Fruit fly (Drosophila melanogaster) whole organism, embryonic: ENCODE data around the gene CG6126.

Experiments used
- Ada2b ChIP-seq: fragments of 200-800 bp; sonication (Bioruptor generic); IDR thresholded peaks from 2 replicates; pipeline ENCODE4 v1.3.6; 2022; ENCODE audit warnings: missing biosample characterization, missing genetic modification characterization
- Atf3 ChIP-seq: fragments of 200-800 bp; sonication (Bioruptor generic); optimal IDR thresholded peaks from 3 replicates; lab custom pipeline; 2016; ENCODE audit warnings: missing biosample characterization, missing genetic modification characterization
- B-H1 ChIP-seq: fragments of 200-800 bp; sonication (Bioruptor generic); IDR thresholded peaks from 3 replicates; pipeline ENCODE4 v1.3.6; 2022; ENCODE audit warnings: missing biosample characterization, missing genetic modification characterization
- Blimp-1 ChIP-seq: fragments of 200-800 bp; sonication (Bioruptor generic); optimal IDR thresholded peaks from 3 replicates; lab custom pipeline; 2018; ENCODE audit warnings: missing biosample characterization, missing genetic modification characterization, mild to moderate bottlenecking, moderate library complexity, missing genetic modification reagents
- CG12071 ChIP-seq: fragments of 200-800 bp; sonication (Bioruptor generic); optimal IDR thresholded peaks from 3 replicates; lab custom pipeline; 2018; ENCODE audit warnings: missing biosample characterization, mild to moderate bottlenecking, missing genetic modification characterization
- CG12744 ChIP-seq: fragments of 200-800 bp; sonication (Bioruptor generic); optimal IDR thresholded peaks from 2 replicates; lab custom pipeline; 2016; ENCODE audit warnings: missing biosample characterization, missing genetic modification characterization
- CG14014 ChIP-seq: fragments of 200-800 bp; sonication (Bioruptor generic); IDR thresholded peaks from 2 replicates; pipeline ENCODE4 v1.3.6; 2022; ENCODE audit warnings: missing biosample characterization, missing genetic modification characterization
- CG15269 ChIP-seq: fragments of 200-800 bp; sonication (Bioruptor generic); optimal IDR thresholded peaks from 2 replicates; lab custom pipeline; 2018; ENCODE audit warnings: missing biosample characterization, mild to moderate bottlenecking, missing genetic modification characterization, moderate library complexity
- CG1792 ChIP-seq: fragments of 200-800 bp; sonication (Bioruptor generic); optimal IDR thresholded peaks from 2 replicates; lab custom pipeline; 2016; ENCODE audit warnings: missing biosample characterization, missing genetic modification characterization
- CG2889 ChIP-seq: fragments of 200-800 bp; sonication (Bioruptor generic); IDR thresholded peaks from 3 replicates; pipeline ENCODE4 v1.3.6; 2022; ENCODE audit warnings: missing biosample characterization, missing genetic modification characterization
- CG3407 ChIP-seq: fragments of 200-800 bp; sonication (Bioruptor generic); optimal IDR thresholded peaks from 2 replicates; lab custom pipeline; 2018; ENCODE audit warnings: missing biosample characterization, mild to moderate bottlenecking, missing genetic modification characterization
- CG34422 ChIP-seq: fragments of 200-800 bp; sonication (Bioruptor generic); IDR thresholded peaks from 3 replicates; pipeline ENCODE4 v1.3.6; 2022; ENCODE audit warnings: missing biosample characterization, missing genetic modification characterization
- CG3847 ChIP-seq: fragments of 200-800 bp; sonication (Bioruptor generic); IDR thresholded peaks from 2 replicates; pipeline ENCODE4 v1.3.6; 2022; ENCODE audit warnings: missing biosample characterization, missing genetic modification characterization
- CG3995 ChIP-seq: fragments of 200-800 bp; sonication (Bioruptor generic); optimal IDR thresholded peaks from 3 replicates; lab custom pipeline; 2016; ENCODE audit warnings: missing biosample characterization, missing genetic modification characterization
- CG4360 ChIP-seq: fragments of 200-800 bp; sonication (Bioruptor generic); IDR thresholded peaks from 2 replicates; pipeline ENCODE4 v1.3.6; 2022; ENCODE audit warnings: missing biosample characterization, missing genetic modification characterization
- CG5180 ChIP-seq: fragments of 200-800 bp; sonication (Bioruptor generic); optimal IDR thresholded peaks from 3 replicates; lab custom pipeline; 2017; ENCODE audit warnings: missing biosample characterization, missing genetic modification characterization, mild to moderate bottlenecking, moderate library complexity, missing genetic modification reagents
- CG6791 ChIP-seq: fragments of 200-800 bp; sonication (Bioruptor generic); IDR thresholded peaks from 3 replicates; pipeline ENCODE4 v1.3.6; 2022; ENCODE audit warnings: missing biosample characterization, missing genetic modification characterization; ENCODE audit not compliant: partially characterized antibody
- CG7556 ChIP-seq: fragments of 200-800 bp; sonication (Bioruptor generic); optimal IDR thresholded peaks from 2 replicates; lab custom pipeline; 2017; ENCODE audit warnings: missing biosample characterization, mild to moderate bottlenecking, missing genetic modification characterization
- CG8290 ChIP-seq, 3 experiments: fragments of 200-800 bp; sonication (Bioruptor generic); optimal IDR thresholded peaks; 2 replicates each; lab custom pipeline; 2016 to 2019; ENCODE audit warnings: missing biosample characterization in 3 of 3, missing genetic modification characterization in 3 of 3, mild to moderate bottlenecking in 2 of 3, moderate library complexity in 1 of 3
- CG8478 ChIP-seq: fragments of >200 bp; optimal IDR thresholded peaks from 2 replicates; lab custom pipeline; 2018
- Dek ChIP-seq: fragments of 200-800 bp; sonication (Bioruptor generic); optimal IDR thresholded peaks from 3 replicates; lab custom pipeline; 2019; ENCODE audit warnings: missing biosample characterization, mild to moderate bottlenecking, missing genetic modification characterization, moderate library complexity
- Lhr ChIP-seq: fragments of 200-800 bp; sonication (Bioruptor generic); optimal IDR thresholded peaks from 3 replicates; lab custom pipeline; 2017; ENCODE audit warnings: mild to moderate bottlenecking, missing biosample characterization, missing genetic modification reagents, missing genetic modification characterization
- Mad ChIP-seq: fragments of 200-800 bp; sonication (Bioruptor generic); optimal IDR thresholded peaks from 2 replicates; lab custom pipeline; 2016; ENCODE audit warnings: missing biosample characterization, missing genetic modification characterization
- Neu2 ChIP-seq: fragments of 200-800 bp; sonication (Bioruptor generic); optimal IDR thresholded peaks from 3 replicates; lab custom pipeline; 2016; ENCODE audit warnings: missing biosample characterization, missing genetic modification characterization, borderline replicate concordance
- Opbp ChIP-seq: fragments of 200-800 bp; sonication (Bioruptor generic); IDR thresholded peaks from 3 replicates; pipeline ENCODE4 v1.3.6; 2022; ENCODE audit warnings: missing biosample characterization, missing genetic modification characterization; ENCODE audit not compliant: partially characterized antibody
- Optix ChIP-seq: fragments of 200-800 bp; sonication (Bioruptor generic); IDR thresholded peaks from 3 replicates; pipeline ENCODE4 v1.3.6; 2022; ENCODE audit warnings: missing biosample characterization, missing genetic modification characterization
- Pdp1 ChIP-seq, 2 experiments: fragments of 200-800 bp; sonication (Bioruptor generic); optimal IDR thresholded peaks; 3 replicates each; lab custom pipeline; 2016; ENCODE audit warnings: missing biosample characterization in 2 of 2, missing genetic modification characterization in 2 of 2, mild to moderate bottlenecking in 1 of 2, moderate library complexity in 1 of 2
- Scr ChIP-seq: fragments of 200-800 bp; sonication (Bioruptor generic); IDR thresholded peaks from 2 replicates; pipeline ENCODE4 v1.3.6; 2022; ENCODE audit warnings: missing biosample characterization, missing genetic modification characterization; ENCODE audit not compliant: partially characterized antibody
- Side ChIP-seq: fragments of 200-800 bp; sonication (Bioruptor generic); optimal IDR thresholded peaks from 2 replicates; lab custom pipeline; 2016; ENCODE audit warnings: missing biosample characterization, missing genetic modification characterization
- Usf ChIP-seq: fragments of 200-800 bp; sonication (Bioruptor generic); optimal IDR thresholded peaks from 2 replicates; lab custom pipeline; 2017; ENCODE audit warnings: missing genotype, missing biosample characterization, missing genetic modification characterization
- cad ChIP-seq: fragments of >200 bp; optimal IDR thresholded peaks from 2 replicates; lab custom pipeline; 2017; ENCODE audit warnings: missing biosample characterization, missing genetic modification characterization
- cato ChIP-seq: fragments of 200-800 bp; sonication (Bioruptor generic); optimal IDR thresholded peaks from 2 replicates; lab custom pipeline; 2016; ENCODE audit warnings: missing biosample characterization, missing genetic modification characterization, borderline replicate concordance
- chm ChIP-seq: fragments of 200-800 bp; sonication (Bioruptor generic); IDR thresholded peaks from 2 replicates; pipeline ENCODE4 v1.3.6; 2022; ENCODE audit warnings: missing biosample characterization, missing genetic modification characterization
- cwo ChIP-seq: fragments of 200-800 bp; sonication (Bioruptor generic); optimal IDR thresholded peaks from 3 replicates; lab custom pipeline; 2017; ENCODE audit warnings: missing biosample characterization, missing genetic modification characterization, mild to moderate bottlenecking, moderate library complexity, missing genetic modification reagents
- disco-r ChIP-seq: fragments of 200-800 bp; sonication (Bioruptor generic); optimal IDR thresholded peaks from 2 replicates; lab custom pipeline; 2016; ENCODE audit warnings: missing biosample characterization, missing genetic modification characterization
- ems ChIP-seq: fragments of 200-800 bp; sonication (Bioruptor generic); optimal IDR thresholded peaks from 3 replicates; lab custom pipeline; 2016; ENCODE audit warnings: missing biosample characterization, missing genetic modification characterization
- ftz-f1 ChIP-seq: fragments of 200-800 bp; sonication (Bioruptor generic); optimal IDR thresholded peaks from 2 replicates; lab custom pipeline; 2016; ENCODE audit warnings: missing biosample characterization, missing genetic modification characterization
- fu2 ChIP-seq: fragments of 200-800 bp; sonication (Bioruptor generic); optimal IDR thresholded peaks from 2 replicates; lab custom pipeline; 2016; ENCODE audit warnings: missing biosample characterization, missing genetic modification characterization
- ken ChIP-seq: fragments of 200-800 bp; sonication (Bioruptor generic); IDR thresholded peaks from 3 replicates; pipeline ENCODE4 v1.3.6; 2022; ENCODE audit warnings: missing biosample characterization, missing genetic modification characterization
- psq ChIP-seq: fragments of 200-800 bp; sonication (Bioruptor generic); optimal IDR thresholded peaks from 2 replicates; lab custom pipeline; 2017; ENCODE audit warnings: missing biosample characterization, missing genetic modification characterization
- sd ChIP-seq: fragments of 200-800 bp; sonication (Bioruptor generic); optimal IDR thresholded peaks from 3 replicates; lab custom pipeline; 2018; ENCODE audit warnings: missing biosample characterization, mild to moderate bottlenecking, missing genetic modification characterization, moderate library complexity
- slbo ChIP-seq: fragments of 200-800 bp; sonication (Bioruptor generic); IDR thresholded peaks from 2 replicates; pipeline ENCODE4 v1.3.6; 2022; ENCODE audit warnings: missing biosample characterization, missing genetic modification characterization
- sna ChIP-seq: fragments of 200-800 bp; sonication (Bioruptor generic); IDR thresholded peaks from 2 replicates; pipeline ENCODE4 v1.3.6; 2022; ENCODE audit warnings: missing biosample characterization, missing genetic modification characterization; ENCODE audit not compliant: partially characterized antibody
- sr ChIP-seq: fragments of 200-800 bp; sonication (Bioruptor generic); IDR thresholded peaks from 3 replicates; pipeline ENCODE4 v1.3.6; 2022; ENCODE audit warnings: missing biosample characterization, missing genetic modification characterization
- stc ChIP-seq: fragments of 200-800 bp; sonication (Bioruptor generic); IDR thresholded peaks from 2 replicates; pipeline ENCODE4 v1.3.6; 2022; ENCODE audit warnings: missing biosample characterization, missing genetic modification characterization
- tna ChIP-seq: fragments of 200-800 bp; sonication (Bioruptor generic); IDR thresholded peaks from 2 replicates; pipeline ENCODE4 v1.3.6; 2022; ENCODE audit warnings: missing biosample characterization, missing genetic modification characterization; ENCODE audit not compliant: partially characterized antibody
- wdn ChIP-seq: fragments of 200-800 bp; sonication (Bioruptor generic); IDR thresholded peaks from 2 replicates; pipeline ENCODE4 v1.3.6; 2022; ENCODE audit warnings: missing biosample characterization, missing genetic modification characterization
- wor ChIP-seq: fragments of 200-800 bp; sonication (Bioruptor generic); IDR thresholded peaks from 2 replicates; pipeline ENCODE4 v1.3.6; 2022; ENCODE audit warnings: missing biosample characterization, missing genetic modification characterization
- yki ChIP-seq: fragments of >200 bp; optimal IDR thresholded peaks from 3 replicates; lab custom pipeline; 2018

The CG6126 gene

DNA sequence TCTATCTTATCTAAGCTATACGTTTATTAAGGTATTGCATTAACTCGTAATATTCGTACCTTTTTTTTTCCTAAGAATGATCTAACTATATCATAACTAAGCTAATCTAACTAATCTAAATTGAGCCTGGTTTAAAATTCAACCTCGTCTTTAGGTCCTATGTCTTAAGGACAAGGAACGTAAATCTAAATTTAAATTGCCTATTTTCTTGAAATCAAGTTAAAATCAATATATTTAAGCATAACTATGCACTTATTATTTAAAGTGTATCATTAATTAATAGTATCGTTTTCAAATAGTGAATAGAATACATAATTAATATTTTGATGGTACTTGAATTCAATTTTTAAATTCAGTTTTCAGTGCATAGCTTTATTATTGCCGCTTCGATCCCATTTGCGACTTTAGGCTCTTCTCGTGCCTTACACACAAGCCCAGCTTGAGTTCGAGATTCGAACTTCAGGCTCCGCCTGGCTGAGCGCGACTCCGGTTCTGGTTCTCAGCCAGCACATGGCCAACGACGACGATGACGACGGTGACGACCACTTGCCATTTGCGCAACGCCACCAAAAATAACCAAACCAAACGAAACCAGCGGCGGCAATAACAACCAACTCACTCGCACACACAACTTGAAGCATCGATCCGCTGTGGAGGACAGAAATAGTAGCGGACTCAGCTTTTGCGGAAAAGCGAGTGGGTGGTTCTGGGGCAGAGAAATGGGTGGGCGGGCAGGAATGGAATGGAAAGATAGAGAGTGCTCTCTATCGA lies 8.1 kb upstream of the CG6126 start (continued):
- TF ChIP-seq CG12744 (GFP tag; lab: Kevin White, UChicago) (no peak), B-H1 (GFP tag; lab: Robert Waterston, UW) (no peak), CG8478 (lab: Kevin White, UChicago) (no peak), Opbp (GFP tag; lab: Robert Waterston, UW) (no peak), stc (GFP tag; lab: Robert Waterston, UW) (peak; percentile 38), cwo (no peak), Ada2b (no peak), CG3407 (GFP tag; lab: Kevin White, UChicago) (no peak), CG8290 (GFP tag; optimal IDR thresholded peaks at IDR 0.05; lab: Kevin White, UChicago) (no peak), CG8290 (tag; optimal IDR thresholded peaks at IDR 0.05; lab: Kevin White, UChicago) (peak in 1 of 2 experiments; percentile 70), CG4360 (0 out of 2 replicates have a peak, but pooled peaks have one; percentile 16), sr (peak; percentile 39; the same call in 1 of the 3 replicates), sna (GFP tag; lab: Robert Waterston, UW) (no peak), CG3995 (GFP tag; lab: Kevin White, UChicago) (no peak), slbo (peak; percentile 33; the same call in 1 of the 2 replicates), fu2 (GFP tag; lab: Kevin White, UChicago) (no peak), disco-r (GFP tag; lab: Kevin White, UChicago) (no peak), Pdp1 (GFP tag; optimal IDR thresholded peaks at IDR 0.05; lab: Kevin White, UChicago) (peak in 1 of 2 experiments; percentile 18), chm (GFP tag; lab: Robert Waterston, UW) (0 out of 2 replicates have a peak, but pooled peaks have one; percentile 14), Blimp-1 (GFP tag; lab: Kevin White, UChicago) (no peak), CG12071 (peak; percentile 39), CG14014 (GFP tag; lab: Robert Waterston, UW) (no peak), CG3847 (GFP tag; lab: Robert Waterston, UW) (0 out of 2 replicates have a peak, but pooled peaks have one; percentile 24), ken (GFP tag; lab: Robert Waterston, UW) (0 out of 3 replicates have a peak, but pooled peaks have one; percentile 30), CG34422 (GFP tag; lab: Robert Waterston, UW) (no peak), wor (GFP tag; lab: Robert Waterston, UW) (no peak), ftz-f1 (no peak), yki (lab: Kevin White, UChicago) (no peak), Optix (GFP tag; lab: Robert Waterston, UW) (no peak), CG2889 (GFP tag; lab: Robert Waterston, UW) (no peak), sd (tag; lab: Kevin White, UChicago) (peak; percentile 28), Mad (GFP tag; lab: Kevin White, UChicago) (no peak), Neu2 (GFP tag; lab: Kevin White, UChicago) (no peak), tna (GFP tag; lab: Robert Waterston, UW) (0 out of 2 replicates have a peak, but pooled peaks have one; percentile 19), CG7556 (GFP tag; lab: Kevin White, UChicago) (no peak), wdn (GFP tag; lab: Robert Waterston, UW) (no peak), ems (GFP tag; lab: Kevin White, UChicago) (no peak), CG15269 (tag; lab: Kevin White, UChicago) (peak; percentile 18), cato (no peak), CG1792 (GFP tag; lab: Kevin White, UChicago) (no peak), Atf3 (GFP tag; lab: Kevin White, UChicago) (no peak), Scr (GFP tag; lab: Robert Waterston, UW) (no peak), psq (GFP tag; lab: Kevin White, UChicago) (no peak), CG6791 (GFP tag; lab: Robert Waterston, UW) (0 out of 3 replicates have a peak, but pooled peaks have one; percentile 14), Side (no peak), Dek (tag; lab: Kevin White, UChicago) (no peak), cad (GFP tag; lab: Kevin White, UChicago) (no peak), Usf (GFP tag; lab: Kevin White, UChicago) (no peak), Lhr (GFP tag; lab: Kevin White, UChicago) (no peak), CG5180 (GFP tag; lab: Kevin White, UChicago) (peak; percentile 61)
